Fruit fly (Drosophila melanogaster): ENCODE results near the gene PGRP-SA.

The PGRP-SA gene

DNA sequence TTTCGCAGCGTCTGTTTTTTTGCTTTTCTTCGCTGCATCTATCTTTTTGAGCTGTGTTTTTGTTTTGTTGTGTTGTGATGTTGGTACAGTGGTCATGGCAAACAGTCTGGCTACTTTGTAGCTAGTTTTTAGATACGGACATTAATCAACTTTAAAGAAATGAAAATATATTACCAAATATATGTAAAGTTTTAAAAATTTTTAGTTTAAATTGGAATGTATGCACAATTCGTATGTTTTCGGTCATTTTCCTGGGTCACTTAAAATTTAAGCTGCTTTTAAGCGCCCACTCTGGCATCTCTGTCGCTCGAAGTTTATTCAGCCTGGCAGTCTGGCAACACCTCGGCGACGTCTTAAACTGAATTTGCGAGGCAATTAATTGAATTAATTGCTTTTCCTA is 15.1 kb downstream of the PGRP-SA start, which contains the start of gene CG11695 (continued):
- TF ChIP-seq Dip3 (GFP tag; optimal IDR thresholded peaks at IDR 0.05) (peak; percentile 52), pzg (GFP tag; optimal IDR thresholded peaks at IDR 0.05) (peak; percentile 48), her (GFP tag; optimal IDR thresholded peaks at IDR 0.05) (no peak), Scr (GFP tag; IDR thresholded peaks at IDR 0.05; ENCODE audit: partially characterized antibody) (peak; percentile 11; the same call in 1 of the 2 replicates), Hr78 (GFP tag; optimal IDR thresholded peaks at IDR 0.05) (no peak), CG2116 (GFP tag; optimal IDR thresholded peaks at IDR 0.05) (peak; percentile 42), CG11085 (GFP tag; IDR thresholded peaks at IDR 0.05) (no peak), sima (GFP tag; optimal IDR thresholded peaks at IDR 0.05) (no peak), CG2712 (tag; optimal IDR thresholded peaks at IDR 0.05) (peak; percentile 69), mld (GFP tag; IDR thresholded peaks at IDR 0.05; ENCODE audit: partially characterized antibody) (no peak), gt (GFP tag; IDR thresholded peaks at IDR 0.05) (no peak), CG13624 (GFP tag; optimal IDR thresholded peaks at IDR 0.05) (peak; percentile 55), CG4707 (GFP tag; optimal IDR thresholded peaks at IDR 0.05) (peak; percentile 21), CG10565 (GFP tag; optimal IDR thresholded peaks at IDR 0.05) (no peak), vfl (GFP tag; optimal IDR thresholded peaks at IDR 0.05) (no peak), lilli (GFP tag; optimal IDR thresholded peaks at IDR 0.05) (peak; percentile 81), CG4730 (GFP tag; IDR thresholded peaks at IDR 0.05) (no peak), Dad (GFP tag; optimal IDR thresholded peaks at IDR 0.05) (peak; percentile 8), zf30C (GFP tag; optimal IDR thresholded peaks at IDR 0.05) (no peak), Dbx (GFP tag; IDR thresholded peaks at IDR 0.05) (0 out of 3 replicates have a peak, but pooled peaks have one; percentile 57), inv (GFP tag; IDR thresholded peaks at IDR 0.05; ENCODE audit: partially characterized antibody) (no peak), Aef1 (GFP tag; IDR thresholded peaks at IDR 0.05) (peak; percentile 48; the same call in 2 of the 3 replicates), Gug (GFP tag; IDR thresholded peaks at IDR 0.05) (peak; percentile 52; the same call in 1 of the 4 replicates), maf-S (GFP tag; optimal IDR thresholded peaks at IDR 0.05) (no peak), wek (GFP tag; optimal IDR thresholded peaks at IDR 0.05) (no peak), CG1602 (GFP tag; optimal IDR thresholded peaks at IDR 0.05) (peak; percentile 60), yki (optimal IDR thresholded peaks at IDR 0.05) (no peak), lov (optimal IDR thresholded peaks at IDR 0.05) (no peak), lov (GFP tag; IDR thresholded peaks at IDR 0.05) (no peak), twi (tag; optimal IDR thresholded peaks at IDR 0.05) (peak; percentile 43), CG15073 (GFP tag; optimal IDR thresholded peaks at IDR 0.05) (no peak), CG8924 (tag; optimal IDR thresholded peaks at IDR 0.05) (peak; percentile 51), klu (GFP tag; IDR thresholded peaks at IDR 0.05) (peak; percentile 34; the same call in 1 of the 2 replicates), Dp (GFP tag; optimal IDR thresholded peaks at IDR 0.05) (peak; percentile 22), CG13424 (tag; optimal IDR thresholded peaks at IDR 0.05) (peak; percentile 78), lmd (GFP tag; IDR thresholded peaks at IDR 0.05) (peak; percentile 64), CG7987 (GFP tag; optimal IDR thresholded peaks at IDR 0.05) (no peak), run (tag; optimal IDR thresholded peaks at IDR 0.05) (no peak), aop (GFP tag; IDR thresholded peaks at IDR 0.05) (no peak), Hey (tag; optimal IDR thresholded peaks at IDR 0.05) (no peak), fd96Cb (tag; optimal IDR thresholded peaks at IDR 0.05) (peak; percentile 49), dm (GFP tag; optimal IDR thresholded peaks at IDR 0.05) (no peak), dmrt99B (tag; optimal IDR thresholded peaks at IDR 0.05) (peak; percentile 57), CG17568 (GFP tag; optimal IDR thresholded peaks at IDR 0.05) (no peak), CG7357 (GFP tag; IDR thresholded peaks at IDR 0.05) (no peak), CG4820 (GFP tag; optimal IDR thresholded peaks at IDR 0.05) (peak; percentile 48), CG18599 (GFP tag; optimal IDR thresholded peaks at IDR 0.05) (peak; percentile 75), zen (tag; optimal IDR thresholded peaks at IDR 0.05) (peak; percentile 54), tx (GFP tag; optimal IDR thresholded peaks at IDR 0.05) (peak; percentile 15), CG15479 (GFP tag; optimal IDR thresholded peaks at IDR 0.05) (no peak), CG11093 (GFP tag; IDR thresholded peaks at IDR 0.05) (no peak), slou (GFP tag; optimal IDR thresholded peaks at IDR 0.05) (peak; percentile 60)
